Fruit fly (Drosophila melanogaster) whole organism, adult: ENCODE measurements around the gene Gycbeta100B.

Experiments
- CG11617 ChIP-seq: fragments of 200-800 bp; sonication (Bioruptor generic); optimal IDR thresholded peaks from 2 replicates; lab custom pipeline; 2017; ENCODE audit warnings: mild to moderate bottlenecking, missing biosample characterization, missing genetic modification reagents, missing genetic modification characterization
- CG12768 ChIP-seq: fragments of 200-800 bp; sonication (Bioruptor generic); optimal IDR thresholded peaks from 2 replicates; lab custom pipeline; 2017; ENCODE audit warnings: missing biosample characterization, missing genetic modification characterization, mild to moderate bottlenecking, moderate library complexity, missing genetic modification reagents
- CG14711 ChIP-seq: fragments of 200-800 bp; sonication (Bioruptor generic); optimal IDR thresholded peaks from 2 replicates; lab custom pipeline; 2018; ENCODE audit warnings: missing biosample characterization, mild to moderate bottlenecking, missing genetic modification characterization, moderate library complexity
- CG1620 ChIP-seq: fragments of 200-800 bp; sonication (Bioruptor generic); optimal IDR thresholded peaks from 2 replicates; lab custom pipeline; 2016; ENCODE audit warnings: missing biosample characterization, missing genetic modification characterization
- CG33017 ChIP-seq: fragments of 200-800 bp; sonication (Bioruptor generic); optimal IDR thresholded peaks from 2 replicates; lab custom pipeline; 2018; ENCODE audit warnings: missing biosample characterization, mild to moderate bottlenecking, missing genetic modification characterization, moderate library complexity
- CG5204 ChIP-seq: fragments of 200-800 bp; sonication (Bioruptor generic); optimal IDR thresholded peaks from 2 replicates; lab custom pipeline; 2016; ENCODE audit warnings: missing biosample characterization, missing genetic modification characterization
- CG7045 ChIP-seq: fragments of 200-800 bp; sonication (Bioruptor generic); optimal IDR thresholded peaks from 2 replicates; lab custom pipeline; 2017; ENCODE audit warnings: missing biosample characterization, mild to moderate bottlenecking, missing genetic modification characterization
- CG7101 ChIP-seq: fragments of 200-800 bp; sonication (Bioruptor generic); optimal IDR thresholded peaks from 2 replicates; lab custom pipeline; 2018; ENCODE audit warnings: missing biosample characterization, mild to moderate bottlenecking, missing genetic modification characterization, moderate library complexity
- Clk ChIP-seq: fragments of 200-800 bp; sonication (Bioruptor generic); optimal IDR thresholded peaks from 2 replicates; lab custom pipeline; 2017; ENCODE audit warnings: missing biosample characterization, missing genetic modification characterization
- Crg-1 ChIP-seq: fragments of 200-800 bp; sonication (Bioruptor generic); optimal IDR thresholded peaks from 2 replicates; lab custom pipeline; 2016; ENCODE audit warnings: missing biosample characterization, missing genetic modification characterization
- Hr96 ChIP-seq: fragments of 200-800 bp; sonication (Bioruptor generic); optimal IDR thresholded peaks from 2 replicates; lab custom pipeline; 2016; ENCODE audit warnings: missing biosample characterization, missing genetic modification characterization
- Mnt ChIP-seq: fragments of 200-800 bp; sonication (Bioruptor generic); optimal IDR thresholded peaks from 2 replicates; lab custom pipeline; 2016; ENCODE audit warnings: missing biosample characterization, mild to moderate bottlenecking, missing genetic modification characterization
- bab1 ChIP-seq: fragments of 200-800 bp; sonication (Bioruptor generic); optimal IDR thresholded peaks from 3 replicates; lab custom pipeline; 2019; ENCODE audit warnings: missing biosample characterization, mild to moderate bottlenecking, missing genetic modification characterization, moderate library complexity
- cic ChIP-seq: fragments of 200-800 bp; sonication (Bioruptor generic); optimal IDR thresholded peaks from 2 replicates; lab custom pipeline; 2017; ENCODE audit warnings: missing biosample characterization, mild to moderate bottlenecking, missing genetic modification characterization, moderate library complexity
- cnc ChIP-seq, 2 experiments: fragments of >200 bp; optimal IDR thresholded peaks; 2 replicates each; lab custom pipeline; 2017
- kay ChIP-seq: fragments of 200-800 bp; sonication (Bioruptor generic); peaks from one replicate; lab custom pipeline; 2016; ENCODE audit warnings: missing biosample characterization, missing genetic modification characterization, borderline replicate concordance
- ovo ChIP-seq: fragments of 200-800 bp; sonication (Bioruptor generic); optimal IDR thresholded peaks from 2 replicates; lab custom pipeline; 2016; ENCODE audit warnings: missing biosample characterization, missing genetic modification characterization
- pad ChIP-seq: fragments of 200-800 bp; sonication (Bioruptor generic); optimal IDR thresholded peaks from 3 replicates; lab custom pipeline; 2017; ENCODE audit warnings: missing biosample characterization, missing genetic modification characterization, mild to moderate bottlenecking, moderate library complexity, missing genetic modification reagents
- tj ChIP-seq: fragments of 200-800 bp; sonication (Bioruptor generic); optimal IDR thresholded peaks from 3 replicates; lab custom pipeline; 2017; ENCODE audit warnings: missing biosample characterization, mild to moderate bottlenecking, missing genetic modification characterization, moderate library complexity
- toe ChIP-seq: fragments of 200-800 bp; sonication (Bioruptor generic); optimal IDR thresholded peaks from 2 replicates; lab custom pipeline; 2016; ENCODE audit warnings: missing biosample characterization, missing genetic modification characterization

Gycbeta100B gene

dm6 chr3R:31218997-31219992, 85.1 kb downstream of the Gycbeta100B start, which contains the start of gene ATPsynC:
Gene ATPsynC, minus strand, starts transcription at chr3R:31219630.
- peak; percentile 41 for TF ChIP-seq CG7045 (GFP tag; lab: Kevin White, UChicago)
- no peak for TF ChIP-seq Hr96 (GFP tag; lab: Kevin White, UChicago)
- peak; percentile 60 for TF ChIP-seq CG7101 (tag; lab: Kevin White, UChicago)
- TF ChIP-seq CG12768 (GFP tag; lab: Kevin White, UChicago) = peak; percentile 67
- TF ChIP-seq toe (GFP tag; lab: Kevin White, UChicago) = no peak
- peak; percentile 39 for TF ChIP-seq CG33017 (tag; lab: Kevin White, UChicago)
- TF ChIP-seq cic (GFP tag; lab: Kevin White, UChicago) = peak; percentile 69
- no peak for TF ChIP-seq CG11617 (GFP tag; lab: Kevin White, UChicago)
- peak; percentile 67 for TF ChIP-seq tj
- no peak for TF ChIP-seq cnc (optimal IDR thresholded peaks at IDR 0.05; lab: Kevin White, UChicago)
- TF ChIP-seq Clk = no peak
- peak; percentile 40 for TF ChIP-seq CG1620 (GFP tag; lab: Kevin White, UChicago)
- peak; percentile 16 for TF ChIP-seq Crg-1 (GFP tag; lab: Kevin White, UChicago)
- peak; percentile 9 for TF ChIP-seq CG14711 (tag; lab: Kevin White, UChicago)
- peak; percentile 49 for TF ChIP-seq pad (GFP tag; lab: Kevin White, UChicago)
- peak; percentile 90 for TF ChIP-seq Mnt (GFP tag; lab: Kevin White, UChicago)
- TF ChIP-seq ovo (GFP tag; lab: Kevin White, UChicago) = no peak
- peak; percentile 79 for TF ChIP-seq bab1 (GFP tag; lab: Kevin White, UChicago)

dm6 chr3R:31220456-31221336, 86.5 kb downstream of the Gycbeta100B start, which contains the start of gene CG12054:
Gene CG12054, plus strand, starts transcription at chr3R:31220702.
- no peak for TF ChIP-seq toe (GFP tag; lab: Kevin White, UChicago)
- TF ChIP-seq Mnt (GFP tag; lab: Kevin White, UChicago) = peak; percentile 15
- no peak for TF ChIP-seq CG33017 (tag; lab: Kevin White, UChicago)
- no peak for TF ChIP-seq Crg-1 (GFP tag; lab: Kevin White, UChicago)
- TF ChIP-seq bab1 (GFP tag; lab: Kevin White, UChicago) = peak; percentile 3
- peak; percentile 27 for TF ChIP-seq Hr96 (GFP tag; lab: Kevin White, UChicago)
- no peak for TF ChIP-seq cic (GFP tag; lab: Kevin White, UChicago)
- TF ChIP-seq kay (GFP tag; lab: Kevin White, UChicago) = no peak
- peak; percentile 19 for TF ChIP-seq CG1620 (GFP tag; lab: Kevin White, UChicago)
- TF ChIP-seq ovo (GFP tag; lab: Kevin White, UChicago) = no peak

- TF ChIP-seq Mnt (GFP tag; lab: Kevin White, UChicago) (peak; percentile 18), CG12768 (GFP tag; lab: Kevin White, UChicago) (peak; percentile 18), pad (GFP tag; lab: Kevin White, UChicago) (peak; percentile 28), cnc (optimal IDR thresholded peaks at IDR 0.05; lab: Kevin White, UChicago) (no peak), bab1 (GFP tag; lab: Kevin White, UChicago) (no peak), ovo (GFP tag; lab: Kevin White, UChicago) (peak; percentile 7), cic (GFP tag; lab: Kevin White, UChicago) (peak; percentile 99), Hr96 (GFP tag; lab: Kevin White, UChicago) (no peak), Crg-1 (GFP tag; lab: Kevin White, UChicago) (peak; percentile 15), tj (peak; percentile 59), CG14711 (tag; lab: Kevin White, UChicago) (peak; percentile 17), CG11617 (GFP tag; lab: Kevin White, UChicago) (peak; percentile 60), CG33017 (tag; lab: Kevin White, UChicago) (peak; percentile 31), CG1620 (GFP tag; lab: Kevin White, UChicago) (no peak)
Measured at dm6 chr3R:31221337-31222047, 87.3 kb downstream of the Gycbeta100B start.

dm6 chr3R:31222125-31222889, 88.1 kb downstream of the Gycbeta100B start:
- no peak for TF ChIP-seq kay (GFP tag; lab: Kevin White, UChicago)
- no peak for TF ChIP-seq tj
- TF ChIP-seq Clk = no peak
- TF ChIP-seq CG14711 (tag; lab: Kevin White, UChicago) = no peak
- no peak for TF ChIP-seq cnc (optimal IDR thresholded peaks at IDR 0.05; lab: Kevin White, UChicago)
- TF ChIP-seq CG1620 (GFP tag; lab: Kevin White, UChicago) = no peak
- TF ChIP-seq CG33017 (tag; lab: Kevin White, UChicago) = peak; percentile 63
- peak; percentile 17 for TF ChIP-seq ovo (GFP tag; lab: Kevin White, UChicago)
- no peak for TF ChIP-seq toe (GFP tag; lab: Kevin White, UChicago)
- TF ChIP-seq CG12768 (GFP tag; lab: Kevin White, UChicago) = no peak
- TF ChIP-seq CG5204 (GFP tag; lab: Kevin White, UChicago) = no peak
- no peak for TF ChIP-seq Mnt (GFP tag; lab: Kevin White, UChicago)
- TF ChIP-seq Hr96 (GFP tag; lab: Kevin White, UChicago) = peak; percentile 42
- no peak for TF ChIP-seq Crg-1 (GFP tag; lab: Kevin White, UChicago)
- peak; percentile 69 for TF ChIP-seq CG7045 (GFP tag; lab: Kevin White, UChicago)
- TF ChIP-seq bab1 (GFP tag; lab: Kevin White, UChicago) = no peak
- TF ChIP-seq pad (GFP tag; lab: Kevin White, UChicago) = peak; percentile 13
- peak; percentile 63 for TF ChIP-seq CG11617 (GFP tag; lab: Kevin White, UChicago)
- peak; percentile 56 for TF ChIP-seq CG7101 (tag; lab: Kevin White, UChicago)
- no peak for TF ChIP-seq cic (GFP tag; lab: Kevin White, UChicago)
